Fruit fly (Drosophila melanogaster) Kc167 (cell line): ENCODE data around the gene Ugt36D1.

ENCODE experiments used
- Myc ChIP-seq: fragments of >200 bp; optimal IDR thresholded peaks from 2 replicates; lab custom pipeline; 2017; ENCODE audit warnings: missing external identifiers
- h ChIP-seq: fragments of >200 bp; optimal IDR thresholded peaks from 3 replicates; lab custom pipeline; 2018; ENCODE audit warnings: missing external identifiers
- psq ChIP-seq: fragments of >200 bp; optimal IDR thresholded peaks from 2 replicates; lab custom pipeline; 2017; ENCODE audit warnings: missing external identifiers
- ttk ChIP-seq: sonication (Bioruptor generic); optimal IDR thresholded peaks from 2 replicates; lab custom pipeline; 2017; ENCODE audit warnings: missing external identifiers

DNA sequence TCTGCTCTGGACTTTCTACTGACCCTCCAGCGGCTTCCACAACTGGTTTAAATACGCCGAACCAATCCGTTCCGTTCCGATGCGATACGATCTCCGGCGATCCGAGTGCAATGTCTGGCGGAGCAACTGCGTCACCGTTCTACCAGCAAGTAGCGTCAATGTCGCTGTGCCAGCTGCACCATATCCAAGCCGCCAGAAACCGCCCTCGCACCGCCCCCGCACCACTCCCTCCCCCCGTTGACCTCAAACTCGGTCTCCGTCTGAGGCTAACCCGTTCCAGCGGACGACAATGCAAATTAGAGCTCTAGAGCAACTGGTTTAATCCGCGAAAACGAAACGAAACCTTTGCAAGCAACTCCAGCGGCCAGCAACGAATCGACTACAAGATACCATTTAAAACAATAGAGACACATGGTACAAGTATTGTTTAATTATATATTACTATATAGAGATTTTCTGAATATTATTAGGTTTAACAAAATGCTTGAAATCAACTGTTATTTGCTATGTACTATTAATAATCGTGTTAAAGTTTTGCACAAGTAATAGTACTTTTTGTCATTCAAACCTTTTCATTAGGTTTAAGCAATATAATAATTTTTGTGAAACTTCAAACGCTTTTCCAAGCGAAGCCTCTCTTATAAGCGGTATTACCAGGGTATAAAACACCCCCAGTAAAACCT, 12.2 kb upstream of the Ugt36D1 start, which contains the start of the genes CG10570 and CG42502:
- TF ChIP-seq psq (lab: Kevin White, UChicago) (no peak), ttk (lab: Kevin White, UChicago) (no peak), Myc (lab: Kevin White, UChicago) (no peak), h (no peak)
